Fruit fly (Drosophila melanogaster) Kc167 (cell line): ENCODE results near the gene Dhc36C.

Experiments
- h ChIP-seq: fragments of >200 bp; optimal IDR thresholded peaks from 3 replicates; lab custom pipeline; 2018; ENCODE audit warnings: missing external identifiers
- insv ChIP-seq: fragments of >200 bp; optimal IDR thresholded peaks from 3 replicates; lab custom pipeline; 2018; ENCODE audit warnings: missing external identifiers

DNA sequence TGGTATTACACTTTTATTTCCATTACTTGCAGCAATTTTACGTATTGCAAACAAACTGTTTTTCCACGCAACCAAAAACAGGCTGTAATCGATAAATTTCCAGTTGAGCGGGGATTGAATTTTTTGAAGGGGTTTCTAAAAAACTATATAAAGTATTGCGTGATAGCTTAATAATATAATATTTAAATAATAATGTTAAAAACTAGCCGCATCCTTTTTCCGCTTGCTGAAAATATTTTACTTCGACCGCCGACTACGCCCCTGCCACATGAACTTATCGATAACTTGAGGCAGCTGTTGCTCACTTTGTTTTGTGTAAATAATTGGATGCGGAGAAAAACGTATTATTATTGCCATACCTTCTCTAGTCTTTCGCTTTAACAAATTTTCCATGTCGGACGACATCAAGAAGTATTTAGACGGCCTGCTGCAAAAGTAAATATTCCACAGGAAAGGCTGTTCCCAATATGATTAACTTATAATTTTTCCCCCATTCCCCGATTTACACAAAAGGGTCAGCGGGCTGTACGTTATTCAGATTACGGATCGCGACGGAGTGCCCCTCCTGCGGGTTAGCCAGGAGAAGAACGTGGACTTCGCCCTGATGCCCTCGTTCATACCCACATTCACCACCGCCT, 20.1 kb upstream of the Dhc36C start, which contains the start of the genes fws and Lamtor3:
- no peak for TF ChIP-seq h (lab: Kevin White, UChicago)
- no peak for TF ChIP-seq insv (lab: Kevin White, UChicago)
